Worm (Caenorhabditis elegans) whole organism, midembryonic: ENCODE measurements around the gene C06C3.3.
A peak's percentile ranks its signal among the peaks of the same experiment; 100 is the strongest.

Experiments
- T22C8.4 ChIP-seq: fragments of 200-800 bp; sonication (Bioruptor generic); IDR thresholded peaks from 2 replicates; pipeline ENCODE4 v1.3.6; 2022; ENCODE audit warnings: missing genetic modification characterization, missing compliant biosample characterization
- cog-1 ChIP-seq: sonication (generic microtip); optimal IDR thresholded peaks from 2 replicates; lab custom pipeline; 2016; ENCODE audit warnings: missing genetic modification characterization, missing compliant biosample characterization
- flt-1 ChIP-seq: fragments of 200-800 bp; sonication (Bioruptor generic); IDR thresholded peaks from 2 replicates; pipeline ENCODE4 v1.3.6; 2022; ENCODE audit warnings: missing genetic modification characterization, missing compliant biosample characterization
- klf-2 ChIP-seq: fragments of 200-800 bp; sonication (Bioruptor generic); conservative IDR thresholded peaks from 2 replicates; pipeline ENCODE4 v1.3.6; 2022; ENCODE audit warnings: missing genetic modification reagents, missing genetic modification characterization, missing compliant biosample characterization
- med-1 ChIP-seq: sonication (generic microtip); optimal IDR thresholded peaks from 2 replicates; lab custom pipeline; 2017; ENCODE audit warnings: missing genetic modification characterization, mild to moderate bottlenecking, missing compliant biosample characterization, antibody characterized with exemption, missing genetic modification reagents; ENCODE audit not compliant: insufficient read depth
- ref-1 ChIP-seq: fragments of 200-800 bp; sonication (Bioruptor generic); conservative IDR thresholded peaks from 2 replicates; pipeline ENCODE4 v1.3.6; 2022; ENCODE audit warnings: missing genetic modification reagents, missing genetic modification characterization, missing compliant biosample characterization
- tab-1 ChIP-seq: fragments of 200-800 bp; sonication (Bioruptor generic); IDR thresholded peaks from 2 replicates; pipeline ENCODE4 v1.3.6; 2022; ENCODE audit warnings: missing genetic modification characterization, missing compliant biosample characterization
- ztf-23 ChIP-seq: fragments of 200-800 bp; sonication (Bioruptor generic); IDR thresholded peaks from 2 replicates; pipeline ENCODE4 v1.3.6; 2022; ENCODE audit warnings: missing genetic modification reagents, missing genetic modification characterization, missing compliant biosample characterization
- ztf-29 ChIP-seq: fragments of 200-800 bp; sonication (Bioruptor generic); IDR thresholded peaks from 2 replicates; pipeline ENCODE4 v1.3.6; 2022; ENCODE audit warnings: missing genetic modification reagents, missing genetic modification characterization, missing compliant biosample characterization

C06C3.3 gene

DNA sequence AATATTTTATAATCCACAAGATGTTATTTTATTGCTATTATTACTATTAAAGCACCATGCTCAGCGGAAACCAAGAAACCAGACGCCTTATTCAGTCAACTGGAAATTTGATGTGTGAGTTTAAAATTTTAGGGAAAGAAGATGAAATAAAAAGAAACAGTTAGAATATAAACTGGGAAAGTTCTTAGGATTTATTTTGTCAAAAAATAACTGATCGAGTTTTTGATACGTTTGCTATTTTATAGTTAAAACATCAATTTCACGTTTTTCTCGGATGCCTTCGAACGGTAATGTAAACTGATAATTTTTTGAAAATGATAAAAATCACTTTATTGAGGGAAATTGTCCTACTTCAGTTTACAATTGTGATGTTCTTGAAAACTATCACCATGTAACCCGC is at the start of gene C06C3.3:
C06C3.3 (minus strand) TSS at position 101 of the 400 bp plus-strand sequence.
- no peak for TF ChIP-seq med-1
- TF ChIP-seq tab-1 (GFP tag; lab: Robert Waterston, UW): no peak
- no peak for TF ChIP-seq flt-1
- TF ChIP-seq klf-2: no peak
- no peak for TF ChIP-seq ztf-23
- TF ChIP-seq ztf-29 (GFP tag; lab: Robert Waterston, UW): no peak
- TF ChIP-seq T22C8.4 (GFP tag; lab: Robert Waterston, UW): no peak
- no peak for TF ChIP-seq ref-1 (GFP tag; lab: Robert Waterston, UW)
- TF ChIP-seq cog-1 (tag; lab: Kevin White, UChicago): no peak

DNA sequence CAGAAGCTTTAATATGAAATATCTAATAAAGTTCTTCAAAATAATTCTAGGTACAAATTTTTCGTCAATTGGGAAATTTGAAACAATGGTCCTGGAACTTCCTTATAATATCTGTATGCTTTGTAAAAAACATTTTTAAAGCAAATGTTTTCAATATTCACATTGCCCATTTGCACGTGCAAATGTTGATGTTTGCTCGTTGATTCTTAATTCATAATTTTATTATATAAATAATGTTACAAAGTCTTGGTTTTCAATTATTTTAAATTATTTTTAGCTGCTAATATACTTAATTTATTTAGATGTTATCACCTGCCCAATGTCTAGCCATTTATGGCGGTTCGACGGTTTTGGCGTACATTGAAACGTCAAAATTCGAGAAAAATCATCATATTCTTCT is 49.7 kb upstream of the C06C3.3 start, which contains the start of gene M176.11:
M176.11 (plus strand) TSS at position 301 of the 400 bp plus-strand sequence.
- TF ChIP-seq ztf-29 (GFP tag; lab: Robert Waterston, UW) (no peak), klf-2 (no peak), tab-1 (GFP tag; lab: Robert Waterston, UW) (no peak), cog-1 (tag; lab: Kevin White, UChicago) (no peak), T22C8.4 (GFP tag; lab: Robert Waterston, UW) (no peak), ref-1 (GFP tag; lab: Robert Waterston, UW) (no peak), med-1 (no peak), flt-1 (no peak), ztf-23 (no peak)

DNA sequence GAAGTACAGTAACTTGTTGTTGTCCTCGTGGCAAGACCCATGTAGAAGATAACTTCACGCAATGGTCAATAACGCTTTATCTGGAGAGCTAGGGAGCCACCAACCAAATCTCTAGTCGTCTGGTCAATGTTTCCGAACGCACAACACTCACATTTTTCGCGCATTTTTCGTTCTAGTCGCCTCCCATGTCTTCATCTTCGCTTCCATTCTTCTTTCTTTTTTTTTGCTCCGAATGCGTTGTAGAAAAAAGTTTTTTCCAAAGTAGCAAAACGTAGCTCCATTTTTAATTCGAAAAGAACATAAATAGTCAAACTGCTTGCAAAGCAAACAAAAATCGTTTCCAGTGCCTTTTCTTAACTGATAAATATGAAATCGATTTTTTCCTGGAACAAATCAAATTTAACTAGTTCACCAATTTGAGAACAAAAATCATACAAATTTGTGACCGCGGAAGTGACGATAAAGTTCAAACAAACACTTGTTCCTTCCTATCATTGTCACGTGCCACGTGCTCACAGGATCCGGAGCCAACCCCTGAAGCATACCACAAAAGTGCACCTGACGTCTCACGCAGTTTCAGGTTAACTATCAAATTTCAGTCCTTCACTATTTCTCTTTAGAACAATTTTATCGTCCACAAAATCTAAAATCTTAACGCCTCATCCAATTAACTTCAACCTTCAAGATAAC is 46.7 kb upstream of the C06C3.3 start:
- no peak for TF ChIP-seq T22C8.4 (GFP tag; lab: Robert Waterston, UW)
- TF ChIP-seq flt-1: no peak
- no peak for TF ChIP-seq ref-1 (GFP tag; lab: Robert Waterston, UW)

DNA sequence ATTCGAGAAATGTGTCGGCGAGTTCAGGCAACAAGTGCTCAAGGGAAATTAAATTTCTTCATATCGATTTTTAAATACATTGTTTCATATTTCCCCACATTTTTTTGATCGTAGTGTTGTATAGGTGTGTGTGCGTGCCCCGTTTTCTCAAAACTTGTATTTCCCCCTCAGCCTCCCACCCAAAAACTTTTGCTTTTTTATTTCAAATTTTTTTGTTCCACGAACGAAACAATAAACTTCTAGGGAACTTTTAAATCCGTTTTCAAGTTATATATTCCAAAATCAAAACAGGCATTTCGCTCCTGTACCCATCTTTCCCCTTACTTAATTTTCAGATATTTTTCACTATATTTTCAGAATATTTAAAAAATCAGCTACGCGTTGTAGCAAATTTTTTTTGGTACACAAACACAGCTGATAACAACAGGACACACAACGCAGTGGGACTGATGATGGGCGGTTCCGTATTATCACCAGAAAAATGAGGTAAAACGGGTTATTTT is 45.8 kb upstream of the C06C3.3 start, which contains the start of the genes M176.4 and M176.16:
M176.4 (plus strand) TSS at position 301 of the 503 bp plus-strand sequence.
M176.16 (plus strand) TSS at position 453 of the 503 bp plus-strand sequence.
- no peak for TF ChIP-seq klf-2
- TF ChIP-seq ref-1 (GFP tag; lab: Robert Waterston, UW): no peak
- no peak for TF ChIP-seq ztf-23
- TF ChIP-seq tab-1 (GFP tag; lab: Robert Waterston, UW): no peak
- TF ChIP-seq flt-1: no peak
- TF ChIP-seq T22C8.4 (GFP tag; lab: Robert Waterston, UW): no peak
- no peak for TF ChIP-seq med-1
- TF ChIP-seq cog-1 (tag; lab: Kevin White, UChicago): no peak
- TF ChIP-seq ztf-29 (GFP tag; lab: Robert Waterston, UW): no peak

DNA sequence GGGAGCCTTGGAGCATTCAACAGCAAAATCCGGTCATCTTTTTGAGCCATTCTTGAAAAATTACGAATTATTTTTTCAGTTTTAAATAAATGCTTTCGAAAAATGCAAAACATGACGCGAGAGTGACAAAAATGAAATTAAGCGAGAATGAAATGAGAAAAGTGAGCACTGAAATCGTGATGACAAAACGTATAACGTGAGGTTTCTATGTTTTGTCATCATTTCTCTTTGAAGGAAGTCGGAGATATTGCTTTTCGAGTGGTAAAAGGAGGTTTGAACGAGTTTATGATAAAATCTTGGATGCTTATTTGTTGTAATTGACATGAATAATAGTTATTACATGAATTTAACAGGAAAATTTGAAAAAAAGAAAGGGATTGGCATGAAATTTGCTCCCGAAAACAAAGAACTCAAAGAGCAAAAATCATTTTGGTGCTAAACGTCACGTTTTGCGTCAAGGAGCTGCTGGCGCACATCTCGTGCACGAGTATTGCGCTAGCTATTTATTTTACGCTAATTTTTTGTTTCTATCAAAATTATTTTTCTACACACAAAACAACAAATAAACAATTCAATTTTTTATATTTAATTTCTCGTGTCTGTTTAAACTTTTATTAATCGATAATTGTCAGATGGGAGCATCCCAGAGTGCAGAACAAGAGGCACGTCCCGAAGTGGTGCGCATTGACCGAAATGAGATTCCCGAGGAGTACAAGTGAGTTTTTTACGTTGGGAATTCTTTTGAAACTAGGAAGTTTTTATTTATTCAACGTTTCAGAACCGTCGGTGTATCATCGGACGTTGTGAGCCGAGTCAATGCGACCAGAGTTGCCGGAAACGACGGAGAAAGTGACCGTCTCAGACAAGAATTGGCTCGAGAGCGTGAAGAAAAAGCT is 44.3 kb upstream of the C06C3.3 start, which contains the start of the genes gss-1 and chch-3:
gss-1 (minus strand) TSS at position 51 of the 896 bp plus-strand sequence.
chch-3 (plus strand) TSS at position 633 of the 896 bp plus-strand sequence.
- TF ChIP-seq T22C8.4 (GFP tag; lab: Robert Waterston, UW): no peak
- TF ChIP-seq flt-1: no peak
- no peak for TF ChIP-seq klf-2
- peak; percentile 31 for TF ChIP-seq cog-1 (tag; lab: Kevin White, UChicago)

DNA sequence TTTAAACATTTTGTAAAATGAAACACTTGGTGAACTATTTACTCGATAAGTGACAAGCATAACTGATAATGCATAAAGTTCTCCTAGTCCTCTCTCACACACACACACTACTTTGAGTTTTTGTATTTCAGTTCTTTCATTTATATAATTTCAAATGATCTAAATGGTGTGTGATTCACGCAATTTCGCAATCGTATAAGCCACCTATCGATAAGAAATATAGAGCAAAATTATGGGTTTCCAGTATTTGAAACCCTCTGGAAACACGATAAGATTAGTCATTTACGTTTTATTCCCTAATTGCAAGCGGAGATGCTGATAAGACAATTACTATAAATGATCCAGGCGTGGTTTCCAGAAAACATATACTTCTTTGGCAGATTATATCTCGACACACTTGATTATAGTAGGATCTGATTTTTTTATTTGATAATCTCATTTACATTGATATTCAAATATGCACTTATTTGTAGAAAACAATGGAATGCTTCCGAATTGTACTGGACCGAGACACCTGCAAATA is 39.9 kb upstream of the C06C3.3 start, which contains the start of gene arrd-3:
arrd-3 (plus strand) TSS at position 473 of the 523 bp plus-strand sequence.
- no peak for TF ChIP-seq cog-1 (tag; lab: Kevin White, UChicago)
- no peak for TF ChIP-seq klf-2
- no peak for TF ChIP-seq ref-1 (GFP tag; lab: Robert Waterston, UW)
- no peak for TF ChIP-seq flt-1
- TF ChIP-seq T22C8.4 (GFP tag; lab: Robert Waterston, UW): no peak
- no peak for TF ChIP-seq ztf-23
- no peak for TF ChIP-seq med-1
- TF ChIP-seq tab-1 (GFP tag; lab: Robert Waterston, UW): no peak
- TF ChIP-seq ztf-29 (GFP tag; lab: Robert Waterston, UW): no peak

ce11 chrII:9411497-9411896 is 39.2 kb upstream of the C06C3.3 start, which contains the start of gene M176.9:
Gene M176.9 (minus strand): TSS chrII:9411597.
- no peak for TF ChIP-seq klf-2
- no peak for TF ChIP-seq tab-1 (GFP tag; lab: Robert Waterston, UW)
- TF ChIP-seq ztf-23: no peak
- TF ChIP-seq ref-1 (GFP tag; lab: Robert Waterston, UW): no peak
- no peak for TF ChIP-seq med-1
- TF ChIP-seq ztf-29 (GFP tag; lab: Robert Waterston, UW): no peak

- TF ChIP-seq T22C8.4 (GFP tag; lab: Robert Waterston, UW): no peak
- no peak for TF ChIP-seq ref-1 (GFP tag; lab: Robert Waterston, UW)
- TF ChIP-seq flt-1: no peak
- no peak for TF ChIP-seq tab-1 (GFP tag; lab: Robert Waterston, UW)
- TF ChIP-seq med-1: no peak
- TF ChIP-seq klf-2: no peak
- TF ChIP-seq cog-1 (tag; lab: Kevin White, UChicago): no peak
- TF ChIP-seq ztf-29 (GFP tag; lab: Robert Waterston, UW): no peak
- no peak for TF ChIP-seq ztf-23
Measured at ce11 chrII:9407469-9407868, 35.2 kb upstream of the C06C3.3 start, which contains the start of gene arrd-2. Gene arrd-2 (plus strand): TSS chrII:9407769.

- TF ChIP-seq ztf-23 (no peak), flt-1 (no peak), cog-1 (tag; lab: Kevin White, UChicago) (no peak), ztf-29 (GFP tag; lab: Robert Waterston, UW) (no peak), klf-2 (no peak), med-1 (no peak), T22C8.4 (GFP tag; lab: Robert Waterston, UW) (no peak), ref-1 (GFP tag; lab: Robert Waterston, UW) (no peak), tab-1 (GFP tag; lab: Robert Waterston, UW) (no peak)
Measured at ce11 chrII:9407020-9407419, 34.7 kb upstream of the C06C3.3 start, which contains the start of gene mpz-6. Gene mpz-6 (minus strand): TSS chrII:9407120.
